Worm (Caenorhabditis elegans): ENCODE results near the gene F26A1.7.

Gene F26A1.7

ce11 chrIII:4829440-4829839 lies 9.7 kb upstream of the F26A1.7 start, which contains the start of gene F26A1.9:
Gene F26A1.9, minus strand, starts transcription at chrIII:4829540.
- TF ChIP-seq rnt-1 (tag; optimal IDR thresholded peaks at IDR 0.05) (no peak), tbx-2 (tag; optimal IDR thresholded peaks at IDR 0.05) (no peak), ceh-9 (tag; optimal IDR thresholded peaks at IDR 0.05) (no peak), zip-5 (tag; optimal IDR thresholded peaks at IDR 0.05) (no peak), ztf-16 (tag; optimal IDR thresholded peaks at IDR 0.05) (no peak), sdc-2 (tag; optimal IDR thresholded peaks at IDR 0.05) (no peak)

DNA sequence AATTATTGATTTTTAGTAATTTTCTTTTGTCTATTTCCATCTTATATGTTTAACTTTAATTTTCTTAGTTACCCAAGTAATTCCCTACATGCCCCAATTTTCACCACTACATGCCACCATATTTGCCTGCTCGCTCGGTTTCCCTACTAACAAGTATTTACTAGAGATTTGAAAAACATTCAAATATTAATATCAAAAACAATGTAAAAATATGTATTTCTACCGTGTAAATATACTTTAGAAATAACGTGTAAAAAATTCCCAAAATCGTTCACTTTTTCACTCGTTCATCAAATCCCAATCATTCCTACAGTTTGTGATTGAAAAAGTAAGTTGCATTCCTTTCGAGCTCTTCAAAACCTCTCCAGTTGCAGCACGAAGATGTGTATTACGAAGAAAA lies 6.9 kb upstream of the F26A1.7 start, which contains the start of gene F26A1.3:
Gene F26A1.3 (plus strand): TSS at position 301 of the 400 bp plus-strand sequence.
- TF ChIP-seq ceh-9 (tag; optimal IDR thresholded peaks at IDR 0.05) (no peak), ahr-1 (tag; optimal IDR thresholded peaks at IDR 0.05) (no peak), elt-4 (tag; optimal IDR thresholded peaks at IDR 0.05) (no peak), dve-1 (tag; optimal IDR thresholded peaks at IDR 0.05) (no peak), F13H6.1 (tag; optimal IDR thresholded peaks at IDR 0.05) (no peak)

DNA sequence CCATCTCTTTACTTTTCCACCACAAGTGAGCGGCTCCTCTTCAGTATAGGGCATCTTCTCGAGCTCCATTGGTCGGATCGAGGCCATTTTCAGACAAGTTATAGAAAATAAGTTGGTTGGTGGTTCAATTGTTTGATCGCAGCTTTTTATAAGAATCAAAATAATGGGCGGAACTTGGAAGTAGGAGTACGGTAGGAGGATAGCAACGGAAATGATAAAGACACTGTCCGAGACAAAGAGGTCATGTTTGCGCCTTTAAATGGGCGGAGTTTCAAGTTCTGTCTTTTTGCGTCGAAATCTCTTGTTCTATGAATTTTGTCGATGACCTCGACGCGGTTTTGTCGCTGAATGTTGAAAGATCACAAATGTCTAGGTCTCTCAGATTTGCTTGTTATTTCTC lies 2.4 kb upstream of the F26A1.7 start, which contains the start of gene F26A1.8:
Gene F26A1.8 (minus strand): TSS at position 101 of the 400 bp plus-strand sequence.
- TF ChIP-seq nfya-1 (tag; optimal IDR thresholded peaks at IDR 0.05) (no peak), rnt-1 (tag; optimal IDR thresholded peaks at IDR 0.05) (no peak), ceh-9 (tag; optimal IDR thresholded peaks at IDR 0.05) (no peak)

- TF ChIP-seq mec-3 (tag; optimal IDR thresholded peaks at IDR 0.05; ENCODE audit: borderline replicate concordance) (no peak), madf-2 (tag; optimal IDR thresholded peaks at IDR 0.05) (no peak), dve-1 (tag; optimal IDR thresholded peaks at IDR 0.05) (no peak), pat-9 (tag; optimal IDR thresholded peaks at IDR 0.05) (no peak), hlh-15 (tag; optimal IDR thresholded peaks at IDR 0.05) (no peak), ceh-14 (tag; optimal IDR thresholded peaks at IDR 0.05) (no peak), eyg-1 (tag; optimal IDR thresholded peaks at IDR 0.05) (no peak), ttx-3 (tag; optimal IDR thresholded peaks at IDR 0.05) (no peak)
Measured at ce11 chrIII:4817240-4817639, 2.5 kb downstream of the F26A1.7 start, which contains the start of gene F26A1.4. Gene F26A1.4, plus strand, starts transcription at chrIII:4817540.

- TF ChIP-seq ceh-9 (tag; optimal IDR thresholded peaks at IDR 0.05): no peak
- no peak for TF ChIP-seq mec-3 (tag; optimal IDR thresholded peaks at IDR 0.05; ENCODE audit: borderline replicate concordance)
- no peak for TF ChIP-seq nhr-11 (tag; optimal IDR thresholded peaks at IDR 0.05)
- TF ChIP-seq ztf-16 (tag; optimal IDR thresholded peaks at IDR 0.05): no peak
- no peak for TF ChIP-seq lin-11 (tag; optimal IDR thresholded peaks at IDR 0.05)
- no peak for TF ChIP-seq ref-2 (tag; optimal IDR thresholded peaks at IDR 0.05)
- no peak for TF ChIP-seq pat-9 (tag; optimal IDR thresholded peaks at IDR 0.05)
- no peak for TF ChIP-seq ceh-22 (tag; optimal IDR thresholded peaks at IDR 0.05)
- TF ChIP-seq eyg-1 (tag; optimal IDR thresholded peaks at IDR 0.05): no peak
- no peak for TF ChIP-seq T23F11.4 (GFP tag; optimal IDR thresholded peaks at IDR 0.05)
- no peak for TF ChIP-seq npax-4 (tag; optimal IDR thresholded peaks at IDR 0.05)
- no peak for TF ChIP-seq sox-2 (GFP tag; IDR thresholded peaks at IDR 0.05)
- TF ChIP-seq C08G9.2 (tag; optimal IDR thresholded peaks at IDR 0.05): no peak
- no peak for TF ChIP-seq ceh-19 (GFP tag; optimal IDR thresholded peaks at IDR 0.05)
- TF ChIP-seq rnt-1 (tag; optimal IDR thresholded peaks at IDR 0.05): no peak
- no peak for TF ChIP-seq dve-1 (tag; optimal IDR thresholded peaks at IDR 0.05)
- TF ChIP-seq pha-2 (tag; optimal IDR thresholded peaks at IDR 0.05): no peak
- TF ChIP-seq pag-3 (tag; optimal IDR thresholded peaks at IDR 0.05; ENCODE audit: borderline replicate concordance): no peak
- no peak for TF ChIP-seq hlh-15 (tag; optimal IDR thresholded peaks at IDR 0.05)
- TF ChIP-seq unc-86 (tag; optimal IDR thresholded peaks at IDR 0.05): no peak
Measured at ce11 chrIII:4814730-4815129, 5.0 kb downstream of the F26A1.7 start, which contains the start of gene arl-6. Gene arl-6, minus strand, starts transcription at chrIII:4814830.

ce11 chrIII:4811195-4811594 lies 8.5 kb downstream of the F26A1.7 start, which contains the start of gene C38D4.7:
Gene C38D4.7, minus strand, starts transcription at chrIII:4811295.
- TF ChIP-seq pqm-1 (tag; optimal IDR thresholded peaks at IDR 0.05) (no peak), sdc-2 (tag; optimal IDR thresholded peaks at IDR 0.05) (no peak), ceh-30 (tag; optimal IDR thresholded peaks at IDR 0.05) (no peak), ceh-45 (GFP tag; IDR thresholded peaks at IDR 0.05) (no peak), pax-1 (tag; optimal IDR thresholded peaks at IDR 0.05) (no peak), ceh-2 (tag; optimal IDR thresholded peaks at IDR 0.05) (no peak), dmd-4 (tag; optimal IDR thresholded peaks at IDR 0.05; ENCODE audit: borderline replicate concordance) (no peak), hlh-30 (tag; optimal IDR thresholded peaks at IDR 0.05; ENCODE audit: insufficient read depth) (no peak), ahr-1 (tag; optimal IDR thresholded peaks at IDR 0.05) (no peak), unc-3 (GFP tag; conservative IDR thresholded peaks at IDR 0.05) (no peak), unc-3 (tag; optimal IDR thresholded peaks at IDR 0.05) (no peak), gmeb-2 (tag; optimal IDR thresholded peaks at IDR 0.05) (no peak), hlh-8 (tag; optimal IDR thresholded peaks at IDR 0.05) (no peak), ceh-19 (GFP tag; optimal IDR thresholded peaks at IDR 0.05) (no peak), odd-2 (tag; optimal IDR thresholded peaks at IDR 0.05) (no peak), nfya-1 (tag; optimal IDR thresholded peaks at IDR 0.05) (no peak), pha-4 (tag; optimal IDR thresholded peaks at IDR 0.05) (no peak), tbx-2 (tag; optimal IDR thresholded peaks at IDR 0.05) (no peak)
